Fruit fly (Drosophila melanogaster) whole organism, adult: ENCODE results near the gene ssp.

ENCODE experiments used
- CG11617 ChIP-seq: fragments of 200-800 bp; sonication (Bioruptor generic); optimal IDR thresholded peaks from 2 replicates; lab custom pipeline; 2017; ENCODE audit warnings: mild to moderate bottlenecking, missing biosample characterization, missing genetic modification reagents, missing genetic modification characterization
- CG12768 ChIP-seq: fragments of 200-800 bp; sonication (Bioruptor generic); optimal IDR thresholded peaks from 2 replicates; lab custom pipeline; 2017; ENCODE audit warnings: missing biosample characterization, missing genetic modification characterization, mild to moderate bottlenecking, moderate library complexity, missing genetic modification reagents
- CG33017 ChIP-seq: fragments of 200-800 bp; sonication (Bioruptor generic); optimal IDR thresholded peaks from 2 replicates; lab custom pipeline; 2018; ENCODE audit warnings: missing biosample characterization, mild to moderate bottlenecking, missing genetic modification characterization, moderate library complexity
- CG7101 ChIP-seq: fragments of 200-800 bp; sonication (Bioruptor generic); optimal IDR thresholded peaks from 2 replicates; lab custom pipeline; 2018; ENCODE audit warnings: missing biosample characterization, mild to moderate bottlenecking, missing genetic modification characterization, moderate library complexity
- Crg-1 ChIP-seq: fragments of 200-800 bp; sonication (Bioruptor generic); optimal IDR thresholded peaks from 2 replicates; lab custom pipeline; 2016; ENCODE audit warnings: missing biosample characterization, missing genetic modification characterization
- Hr96 ChIP-seq: fragments of 200-800 bp; sonication (Bioruptor generic); optimal IDR thresholded peaks from 2 replicates; lab custom pipeline; 2016; ENCODE audit warnings: missing biosample characterization, missing genetic modification characterization
- tj ChIP-seq: fragments of 200-800 bp; sonication (Bioruptor generic); optimal IDR thresholded peaks from 3 replicates; lab custom pipeline; 2017; ENCODE audit warnings: missing biosample characterization, mild to moderate bottlenecking, missing genetic modification characterization, moderate library complexity

DNA sequence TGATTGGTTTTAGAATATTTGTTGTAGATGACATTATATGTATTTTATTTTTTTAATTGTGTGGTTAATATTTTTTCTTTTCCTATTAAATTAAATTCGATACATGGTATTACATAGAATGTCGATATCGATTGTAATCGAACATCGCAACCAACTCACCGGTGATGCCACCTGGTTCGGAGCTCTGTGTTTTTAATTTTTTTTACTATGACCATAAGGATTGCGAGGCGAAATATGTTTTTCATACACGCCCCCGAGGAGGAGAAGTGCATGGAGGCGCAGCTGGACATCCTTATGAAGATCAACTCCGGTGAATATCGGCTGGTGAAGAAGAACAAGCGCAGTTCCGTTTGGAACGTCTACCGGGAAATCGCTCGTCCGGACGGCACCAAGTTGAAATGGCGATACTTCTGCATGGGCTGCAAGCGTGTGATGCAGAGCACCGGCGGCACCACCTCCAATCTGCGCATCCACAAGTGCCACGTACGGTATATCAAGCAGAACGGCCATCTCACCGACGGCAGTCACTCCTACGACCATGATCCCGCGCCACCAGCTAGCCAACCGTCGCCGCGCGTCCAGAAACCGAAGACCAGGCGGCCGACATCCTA, 1.9 kb downstream of the ssp start, which contains the start of gene CG11560:
- TF ChIP-seq Crg-1 (no peak), tj (no peak), CG12768 (GFP tag; lab: Kevin White, UChicago) (no peak), CG11617 (GFP tag; lab: Kevin White, UChicago) (no peak), CG33017 (no peak), CG7101 (tag; lab: Kevin White, UChicago) (no peak), Hr96 (GFP tag; lab: Kevin White, UChicago) (no peak)
